Fruit fly (Drosophila melanogaster) whole organism: ENCODE measurements around the gene RpS5a.

Experiments used
- CG8478 ChIP-seq: fragments of >200 bp; optimal IDR thresholded peaks from 2 replicates; lab custom pipeline; 2018; ENCODE audit warnings: inconsistent platforms
- EcR ChIP-seq, 2 experiments: fragments of >200 bp; optimal IDR thresholded peaks; 2 replicates each; lab custom pipeline; 2017; ENCODE audit warnings: missing biosample characterization in 2 of 2, missing genetic modification characterization in 2 of 2, missing genetic modification reagents in 2 of 2
- psq ChIP-seq: fragments of >200 bp; optimal IDR thresholded peaks from 2 replicates; lab custom pipeline; 2017

dm6 chrX:17122425-17123094, 25.5 kb downstream of the RpS5a start:
- no peak for TF ChIP-seq psq (lab: Kevin White, UChicago)
- no peak for TF ChIP-seq CG8478 (lab: Kevin White, UChicago)
- TF ChIP-seq EcR (GFP tag; optimal IDR thresholded peaks at IDR 0.05; lab: Kevin White, UChicago) = no peak
